Worm (Caenorhabditis elegans): ENCODE results near the gene F07C3.3.

The F07C3.3 gene

ce11 chrV:9243171-9243996 is 11.2 kb upstream of the F07C3.3 start, which contains the start of gene glo-4:
Gene glo-4 (minus strand): TSS chrV:9243221.
- TF ChIP-seq madf-6 (GFP tag; IDR thresholded peaks at IDR 0.05) (peak; percentile 73), Y53G8AR.9 (GFP tag; conservative IDR thresholded peaks at IDR 0.05) (peak; percentile 71; the same call in 1 of the 2 replicates), mcd-1 (GFP tag; IDR thresholded peaks at IDR 0.05) (no peak), rcor-1 (GFP tag; IDR thresholded peaks at IDR 0.05) (peak; percentile 49; the same call in 1 of the 2 replicates), let-607 (tag; optimal IDR thresholded peaks at IDR 0.05) (peak in 1 of 2 experiments; percentile 3), madf-8 (GFP tag; conservative IDR thresholded peaks at IDR 0.05) (peak; percentile 50), efl-1 (GFP tag; optimal IDR thresholded peaks at IDR 0.05) (peak; percentile 71), lin-40 (tag; optimal IDR thresholded peaks at IDR 0.05) (peak; percentile 68), pha-4 (tag; optimal IDR thresholded peaks at IDR 0.05) (no peak), lag-1 (GFP tag; IDR thresholded peaks at IDR 0.05) (no peak), nhr-80 (tag; optimal IDR thresholded peaks at IDR 0.05) (peak; percentile 62), ztf-18 (tag; optimal IDR thresholded peaks at IDR 0.05) (peak; percentile 91), madf-3 (GFP tag; IDR thresholded peaks at IDR 0.05) (0 out of 2 replicates have a peak, but pooled peaks have one; percentile 71), hmg-1.2 (GFP tag; IDR thresholded peaks at IDR 0.05) (peak; percentile 69), dpl-1 (GFP tag; optimal IDR thresholded peaks at IDR 0.05) (peak; percentile 56), ceh-58 (GFP tag; IDR thresholded peaks at IDR 0.05) (no peak), lin-35 (GFP tag; optimal IDR thresholded peaks at IDR 0.05) (peak in 1 of 3 experiments; percentile 81), F52B5.7 (tag; optimal IDR thresholded peaks at IDR 0.05) (no peak), ekl-4 (GFP tag; IDR thresholded peaks at IDR 0.05) (peak; percentile 24; the same call in 1 of the 2 replicates), attf-5 (GFP tag; optimal IDR thresholded peaks at IDR 0.05) (no peak), tbp1 (GFP tag; optimal IDR thresholded peaks at IDR 0.05) (no peak), ceh-27 (GFP tag; optimal IDR thresholded peaks at IDR 0.05) (peak; percentile 47), pbrm-1 (GFP tag; IDR thresholded peaks at IDR 0.05) (0 out of 2 replicates have a peak, but pooled peaks have one; percentile 54), snpc-4 (GFP tag; optimal IDR thresholded peaks at IDR 0.05) (no peak), snpc-4 (tag; optimal IDR thresholded peaks at IDR 0.05) (peak in 1 of 4 experiments; percentile 11)

ce11 chrV:9225675-9226144 is 6.5 kb downstream of the F07C3.3 start, which contains the start of gene F07C3.2:
Gene F07C3.2 (plus strand): TSS chrV:9226094.
- TF ChIP-seq T07F8.4 (tag; optimal IDR thresholded peaks at IDR 0.05): no peak
- no peak for TF ChIP-seq him-1 (tag; optimal IDR thresholded peaks at IDR 0.05)
- TF ChIP-seq ceh-40 (GFP tag; IDR thresholded peaks at IDR 0.05): no peak
- no peak for TF ChIP-seq K11D2.4 (GFP tag; IDR thresholded peaks at IDR 0.05)
- no peak for TF ChIP-seq snpc-1.1 (tag; optimal IDR thresholded peaks at IDR 0.05; ENCODE audit: insufficient read depth)
- TF ChIP-seq repo-1 (tag; optimal IDR thresholded peaks at IDR 0.05): no peak
- TF ChIP-seq hlh-12 (tag; optimal IDR thresholded peaks at IDR 0.05): no peak
- TF ChIP-seq F39B2.1 (GFP tag; IDR thresholded peaks at IDR 0.05): no peak
- TF ChIP-seq mes-4 (tag; optimal IDR thresholded peaks at IDR 0.05): no peak
- TF ChIP-seq chd-7 (tag; optimal IDR thresholded peaks at IDR 0.05): no peak
- no peak for TF ChIP-seq ceh-91 (GFP tag; IDR thresholded peaks at IDR 0.05)
- no peak for TF ChIP-seq aptf-3 (GFP tag; IDR thresholded peaks at IDR 0.05)
- TF ChIP-seq rcor-1 (GFP tag; IDR thresholded peaks at IDR 0.05): no peak
- no peak for TF ChIP-seq T26A5.8 (tag; optimal IDR thresholded peaks at IDR 0.05)
- no peak for TF ChIP-seq D2030.7 (GFP tag; IDR thresholded peaks at IDR 0.05)
